Worm (Caenorhabditis elegans) whole organism, young adult: ENCODE measurements around the gene hadb-1.

Experiments used
- B0035.1 ChIP-seq: sonication (generic microtip); optimal IDR thresholded peaks from 2 replicates; lab custom pipeline; 2016; ENCODE audit warnings: missing genetic modification characterization, mild to moderate bottlenecking, missing compliant biosample characterization, missing genotype, missing genetic modification reagents
- bed-2 ChIP-seq: fragments of 200-800 bp; sonication (Bioruptor generic); IDR thresholded peaks from 2 replicates; pipeline ENCODE4 v1.3.6; 2022; ENCODE audit warnings: missing genetic modification reagents, missing genetic modification characterization, missing compliant biosample characterization
- dox-1 ChIP-seq: fragments of 200-800 bp; sonication (Bioruptor generic); IDR thresholded peaks from 2 replicates; pipeline ENCODE4 v1.3.6; 2022; ENCODE audit warnings: missing genetic modification reagents, missing genetic modification characterization, missing compliant biosample characterization
- egrh-3 ChIP-seq: fragments of 200-800 bp; sonication (Bioruptor generic); IDR thresholded peaks from 2 replicates; pipeline ENCODE4 v1.3.6; 2022; ENCODE audit warnings: missing genetic modification reagents, missing genetic modification characterization, missing compliant biosample characterization
- him-1 ChIP-seq: sonication (generic microtip); optimal IDR thresholded peaks from 2 replicates; lab custom pipeline; 2016; ENCODE audit warnings: missing genotype, missing genetic modification reagents, missing genetic modification characterization, missing compliant biosample characterization
- lir-1 ChIP-seq: fragments of 200-800 bp; sonication (Bioruptor generic); conservative IDR thresholded peaks from 2 replicates; pipeline ENCODE4 v1.3.6; 2022; ENCODE audit warnings: missing genetic modification reagents, missing genetic modification characterization, missing compliant biosample characterization
- nfya-1 ChIP-seq: sonication (generic microtip); optimal IDR thresholded peaks from 2 replicates; lab custom pipeline; 2017; ENCODE audit warnings: antibody characterized with exemption, missing compliant biosample characterization, missing genetic modification characterization, borderline replicate concordance; ENCODE audit not compliant: insufficient read depth

- TF ChIP-seq egrh-3 (GFP tag; lab: Robert Waterston, UW): no peak
- no peak for TF ChIP-seq lir-1
- no peak for TF ChIP-seq him-1 (tag; lab: Kevin White, UChicago)
- no peak for TF ChIP-seq bed-2 (GFP tag; lab: Robert Waterston, UW)
- no peak for TF ChIP-seq dox-1 (GFP tag; lab: Robert Waterston, UW)
- TF ChIP-seq B0035.1 (tag; lab: Kevin White, UChicago): no peak
- no peak for TF ChIP-seq nfya-1
Measured at ce11 chrIII:8657676-8658366, 30.5 kb downstream of the hadb-1 start.
